Fruit fly (Drosophila melanogaster): ENCODE measurements around the gene Gr39a.

DNA sequence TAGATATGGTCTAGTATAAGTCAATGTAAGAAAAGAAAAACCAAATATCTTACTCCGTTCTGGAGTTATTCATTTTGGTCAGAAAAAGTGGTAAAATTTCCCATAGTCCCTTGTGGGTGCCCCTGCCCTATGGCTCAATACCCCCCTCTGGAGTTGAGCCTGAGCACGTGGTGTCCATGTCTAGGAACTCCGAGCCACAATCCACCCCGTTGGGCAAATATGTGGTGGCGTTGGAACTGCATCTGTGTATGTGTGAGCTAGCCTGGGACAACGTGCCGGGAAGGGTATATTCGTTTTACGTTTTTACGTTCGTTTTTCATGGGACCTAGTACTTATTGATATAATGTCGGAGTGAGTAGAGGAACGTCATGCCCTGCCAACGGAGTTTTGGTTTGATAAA is 40.3 kb downstream of the Gr39a start:
- no peak for TF ChIP-seq toe (GFP tag; optimal IDR thresholded peaks at IDR 0.05)
- no peak for TF ChIP-seq CG7045 (GFP tag; optimal IDR thresholded peaks at IDR 0.05)
- no peak for TF ChIP-seq Hr96 (GFP tag; optimal IDR thresholded peaks at IDR 0.05)
- no peak for TF ChIP-seq cnc (optimal IDR thresholded peaks at IDR 0.05)
- no peak for TF ChIP-seq Mnt (GFP tag; optimal IDR thresholded peaks at IDR 0.05)
- no peak for TF ChIP-seq kay (GFP tag; ENCODE audit: borderline replicate concordance)
- TF ChIP-seq CG33017 (tag; optimal IDR thresholded peaks at IDR 0.05): no peak
